Fruit fly (Drosophila melanogaster): ENCODE data around the gene Ice2.

The Ice2 gene

dm6 chr3R:21150090-21150489 is 20.1 kb downstream of the Ice2 start:
- TF ChIP-seq noc (tag; optimal IDR thresholded peaks at IDR 0.05), result peak; percentile 71

- peak; percentile 64 for TF ChIP-seq noc (tag; optimal IDR thresholded peaks at IDR 0.05)
Measured at dm6 chr3R:21151090-21151870, 21.3 kb downstream of the Ice2 start.

- TF ChIP-seq noc (tag; optimal IDR thresholded peaks at IDR 0.05), result no peak
Measured at dm6 chr3R:21152856-21153278, 22.9 kb downstream of the Ice2 start.

- no peak for TF ChIP-seq noc (tag; optimal IDR thresholded peaks at IDR 0.05)
Measured at dm6 chr3R:21154130-21154529, 24.1 kb downstream of the Ice2 start.

dm6 chr3R:21155931-21156488 is 26.0 kb downstream of the Ice2 start:
- TF ChIP-seq noc (tag; optimal IDR thresholded peaks at IDR 0.05), result no peak

- TF ChIP-seq noc (tag; optimal IDR thresholded peaks at IDR 0.05), result peak; percentile 92
Measured at dm6 chr3R:21156572-21157480, 26.8 kb downstream of the Ice2 start.

- no peak for TF ChIP-seq noc (tag; optimal IDR thresholded peaks at IDR 0.05)
Measured at dm6 chr3R:21158643-21159042, 28.6 kb downstream of the Ice2 start.

- TF ChIP-seq noc (tag; optimal IDR thresholded peaks at IDR 0.05), result no peak
Measured at dm6 chr3R:21161042-21161532, 31.1 kb downstream of the Ice2 start, which contains the start of gene cDIP. Gene cDIP, minus strand, starts transcription at chr3R:21161092.

- TF ChIP-seq noc (tag; optimal IDR thresholded peaks at IDR 0.05), result peak; percentile 76
Measured at dm6 chr3R:21161620-21162029, 31.6 kb downstream of the Ice2 start.

- peak; percentile 81 for TF ChIP-seq noc (tag; optimal IDR thresholded peaks at IDR 0.05)
Measured at dm6 chr3R:21163318-21163828, 33.4 kb downstream of the Ice2 start, which contains the start of gene CG5810. Gene CG5810, plus strand, starts transcription at chr3R:21163778.

dm6 chr3R:21168105-21168504 is 38.1 kb downstream of the Ice2 start, which contains the start of gene Snmp1:
Gene Snmp1, minus strand, starts transcription at chr3R:21168205.
- TF ChIP-seq noc (tag; optimal IDR thresholded peaks at IDR 0.05), result no peak

dm6 chr3R:21169525-21170149 is 39.6 kb downstream of the Ice2 start:
- TF ChIP-seq noc (tag; optimal IDR thresholded peaks at IDR 0.05), result no peak

- TF ChIP-seq noc (tag; optimal IDR thresholded peaks at IDR 0.05), result peak; percentile 11
Measured at dm6 chr3R:21176663-21177145, 46.7 kb downstream of the Ice2 start.

- TF ChIP-seq noc (tag; optimal IDR thresholded peaks at IDR 0.05), result peak; percentile 87
Measured at dm6 chr3R:21179592-21180390, 49.8 kb downstream of the Ice2 start.
